Fruit fly (Drosophila melanogaster): Measurements from ENCODE around the gene CG33912.

DNA sequence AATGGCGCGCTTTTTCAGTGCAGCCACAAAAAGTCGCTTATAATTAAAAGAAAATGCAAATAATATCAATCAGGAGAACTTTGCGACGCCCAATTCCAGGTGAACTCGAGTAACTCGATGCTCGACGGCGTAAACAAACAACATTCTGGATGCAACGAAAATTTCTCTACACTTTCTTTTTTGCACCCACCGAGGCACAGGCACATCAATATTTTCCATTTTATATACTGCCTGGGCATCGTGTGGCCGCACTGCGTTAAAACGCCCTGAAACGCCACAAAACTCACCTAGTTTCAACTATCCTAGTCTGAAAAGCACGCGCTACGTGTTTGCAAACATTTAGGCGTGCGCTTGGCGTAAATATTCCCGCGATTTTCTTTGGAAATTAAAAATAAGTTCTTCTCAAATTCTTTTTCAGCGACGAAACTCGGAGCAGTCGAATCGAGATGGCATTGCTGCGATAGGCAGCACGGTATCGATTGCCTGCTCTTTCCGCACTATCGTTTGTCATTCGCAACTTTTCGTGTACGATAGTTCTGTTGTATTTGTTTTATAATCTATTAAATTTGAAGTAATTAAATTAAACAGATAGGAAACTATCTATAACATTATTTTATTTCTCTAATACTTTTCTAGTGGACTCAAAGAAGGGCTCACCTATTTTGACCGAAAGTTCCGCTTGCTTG is 30.4 kb upstream of the CG33912 start, which contains the start of gene Pcif1:
- TF ChIP-seq Myc (optimal IDR thresholded peaks at IDR 0.05) = no peak
- TF ChIP-seq ttk (optimal IDR thresholded peaks at IDR 0.05) = no peak
- no peak for TF ChIP-seq Sin3A (optimal IDR thresholded peaks at IDR 0.05)

All from Kc167 (cell line).